Fruit fly (Drosophila melanogaster): ENCODE results near the gene alpha-Est10.

Gene alpha-Est10

dm6 chr3R:7514232-7514863 is 20.7 kb upstream of the alpha-Est10 start:
- TF ChIP-seq CG14711 (tag; optimal IDR thresholded peaks at IDR 0.05): no peak
- peak; percentile 64 for TF ChIP-seq kay (GFP tag; ENCODE audit: borderline replicate concordance)
- no peak for TF ChIP-seq bab1 (GFP tag; optimal IDR thresholded peaks at IDR 0.05)
- TF ChIP-seq Clk (GFP tag; optimal IDR thresholded peaks at IDR 0.05): no peak

- no peak for TF ChIP-seq CG14711 (tag; optimal IDR thresholded peaks at IDR 0.05)
- peak; percentile 1 for TF ChIP-seq tj (GFP tag; optimal IDR thresholded peaks at IDR 0.05)
- TF ChIP-seq bab1 (GFP tag; optimal IDR thresholded peaks at IDR 0.05): peak; percentile 5
- no peak for TF ChIP-seq Crg-1 (GFP tag; optimal IDR thresholded peaks at IDR 0.05)
- TF ChIP-seq CG12768 (GFP tag; optimal IDR thresholded peaks at IDR 0.05): no peak
- TF ChIP-seq CG1620 (GFP tag; optimal IDR thresholded peaks at IDR 0.05): no peak
- peak; percentile 18 for TF ChIP-seq cic (GFP tag; optimal IDR thresholded peaks at IDR 0.05)
- TF ChIP-seq ovo (GFP tag; optimal IDR thresholded peaks at IDR 0.05): no peak
- TF ChIP-seq CG11617 (GFP tag; optimal IDR thresholded peaks at IDR 0.05): no peak
- TF ChIP-seq pad (GFP tag; optimal IDR thresholded peaks at IDR 0.05): no peak
- TF ChIP-seq Hr96 (GFP tag; optimal IDR thresholded peaks at IDR 0.05): no peak
- TF ChIP-seq toe (GFP tag; optimal IDR thresholded peaks at IDR 0.05): no peak
- TF ChIP-seq kay (GFP tag; ENCODE audit: borderline replicate concordance): peak; percentile 86
Measured at dm6 chr3R:7508198-7508837, 14.7 kb upstream of the alpha-Est10 start.

dm6 chr3R:7506314-7506988 is 12.8 kb upstream of the alpha-Est10 start:
- peak; percentile 19 for TF ChIP-seq pad (GFP tag; optimal IDR thresholded peaks at IDR 0.05)
- no peak for TF ChIP-seq cic (GFP tag; optimal IDR thresholded peaks at IDR 0.05)
- peak; percentile 67 for TF ChIP-seq CG14711 (tag; optimal IDR thresholded peaks at IDR 0.05)
- TF ChIP-seq Clk (GFP tag; optimal IDR thresholded peaks at IDR 0.05): no peak
- TF ChIP-seq Hr96 (GFP tag; optimal IDR thresholded peaks at IDR 0.05): no peak
- TF ChIP-seq bab1 (GFP tag; optimal IDR thresholded peaks at IDR 0.05): no peak
- peak; percentile 2 for TF ChIP-seq CG7101 (tag; optimal IDR thresholded peaks at IDR 0.05)
- TF ChIP-seq CG1620 (GFP tag; optimal IDR thresholded peaks at IDR 0.05): no peak
- TF ChIP-seq CG33017 (tag; optimal IDR thresholded peaks at IDR 0.05): no peak
- no peak for TF ChIP-seq Crg-1 (GFP tag; optimal IDR thresholded peaks at IDR 0.05)
- no peak for TF ChIP-seq CG12768 (GFP tag; optimal IDR thresholded peaks at IDR 0.05)
- TF ChIP-seq CG7045 (GFP tag; optimal IDR thresholded peaks at IDR 0.05): peak; percentile 43
- no peak for TF ChIP-seq Mnt (GFP tag; optimal IDR thresholded peaks at IDR 0.05)
- no peak for TF ChIP-seq CG11617 (GFP tag; optimal IDR thresholded peaks at IDR 0.05)
- no peak for TF ChIP-seq ovo (GFP tag; optimal IDR thresholded peaks at IDR 0.05)
- TF ChIP-seq cnc (optimal IDR thresholded peaks at IDR 0.05): no peak
- peak; percentile 74 for TF ChIP-seq kay (GFP tag; ENCODE audit: borderline replicate concordance)
- no peak for TF ChIP-seq tj (GFP tag; optimal IDR thresholded peaks at IDR 0.05)
- TF ChIP-seq toe (GFP tag; optimal IDR thresholded peaks at IDR 0.05): no peak
- TF ChIP-seq CG5204 (GFP tag; optimal IDR thresholded peaks at IDR 0.05): peak; percentile 53

dm6 chr3R:7504989-7505761 is 11.5 kb upstream of the alpha-Est10 start, which contains the start of gene alpha-Est9:
TSS of gene alpha-Est9 (minus strand) at chr3R:7505098.
- TF ChIP-seq cnc (optimal IDR thresholded peaks at IDR 0.05): no peak
- no peak for TF ChIP-seq ovo (GFP tag; optimal IDR thresholded peaks at IDR 0.05)
- no peak for TF ChIP-seq toe (GFP tag; optimal IDR thresholded peaks at IDR 0.05)
- TF ChIP-seq CG12768 (GFP tag; optimal IDR thresholded peaks at IDR 0.05): peak; percentile 33
- TF ChIP-seq CG33017 (tag; optimal IDR thresholded peaks at IDR 0.05): peak; percentile 25
- peak; percentile 11 for TF ChIP-seq pad (GFP tag; optimal IDR thresholded peaks at IDR 0.05)
- TF ChIP-seq CG5204 (GFP tag; optimal IDR thresholded peaks at IDR 0.05): no peak
- peak; percentile 74 for TF ChIP-seq Mnt (GFP tag; optimal IDR thresholded peaks at IDR 0.05)
- TF ChIP-seq CG1620 (GFP tag; optimal IDR thresholded peaks at IDR 0.05): no peak
- peak; percentile 1 for TF ChIP-seq CG14711 (tag; optimal IDR thresholded peaks at IDR 0.05)
- no peak for TF ChIP-seq Clk (GFP tag; optimal IDR thresholded peaks at IDR 0.05)
- peak; percentile 14 for TF ChIP-seq CG7101 (tag; optimal IDR thresholded peaks at IDR 0.05)
- no peak for TF ChIP-seq bab1 (GFP tag; optimal IDR thresholded peaks at IDR 0.05)
- TF ChIP-seq kay (GFP tag; ENCODE audit: borderline replicate concordance): peak; percentile 95
- peak; percentile 16 for TF ChIP-seq CG11617 (GFP tag; optimal IDR thresholded peaks at IDR 0.05)
- TF ChIP-seq Crg-1 (GFP tag; optimal IDR thresholded peaks at IDR 0.05): no peak
- peak; percentile 60 for TF ChIP-seq tj (GFP tag; optimal IDR thresholded peaks at IDR 0.05)
- no peak for TF ChIP-seq CG7045 (GFP tag; optimal IDR thresholded peaks at IDR 0.05)
- TF ChIP-seq cic (GFP tag; optimal IDR thresholded peaks at IDR 0.05): peak; percentile 59
- TF ChIP-seq Hr96 (GFP tag; optimal IDR thresholded peaks at IDR 0.05): peak; percentile 39

dm6 chr3R:7503216-7503615 is 9.6 kb upstream of the alpha-Est10 start:
- TF ChIP-seq CG5204 (GFP tag; optimal IDR thresholded peaks at IDR 0.05) (no peak), tj (GFP tag; optimal IDR thresholded peaks at IDR 0.05) (peak; percentile 62)

Data from whole organism, adult.